Fruit fly (Drosophila melanogaster) whole organism: ENCODE measurements around the gene Hsp67Ba.
A peak's percentile ranks its signal among the peaks of the same experiment; 100 is the strongest.

Experiments used
- CG8478 ChIP-seq: fragments of >200 bp; optimal IDR thresholded peaks from 2 replicates; lab custom pipeline; 2018; ENCODE audit warnings: inconsistent platforms
- Dll ChIP-seq: fragments of >200 bp; optimal IDR thresholded peaks from 2 replicates; lab custom pipeline; 2017
- EcR ChIP-seq, 2 experiments: fragments of >200 bp; optimal IDR thresholded peaks; 2 replicates each; lab custom pipeline; 2017; ENCODE audit warnings: missing biosample characterization in 2 of 2, missing genetic modification characterization in 2 of 2, missing genetic modification reagents in 2 of 2
- pan ChIP-seq: fragments of >200 bp; optimal IDR thresholded peaks from 2 replicates; lab custom pipeline; 2017
- psq ChIP-seq: fragments of >200 bp; optimal IDR thresholded peaks from 2 replicates; lab custom pipeline; 2017
- usp ChIP-seq: fragments of >200 bp; optimal IDR thresholded peaks from 2 replicates; lab custom pipeline; 2017; ENCODE audit warnings: missing biosample characterization, missing genetic modification characterization, mixed read lengths

DNA sequence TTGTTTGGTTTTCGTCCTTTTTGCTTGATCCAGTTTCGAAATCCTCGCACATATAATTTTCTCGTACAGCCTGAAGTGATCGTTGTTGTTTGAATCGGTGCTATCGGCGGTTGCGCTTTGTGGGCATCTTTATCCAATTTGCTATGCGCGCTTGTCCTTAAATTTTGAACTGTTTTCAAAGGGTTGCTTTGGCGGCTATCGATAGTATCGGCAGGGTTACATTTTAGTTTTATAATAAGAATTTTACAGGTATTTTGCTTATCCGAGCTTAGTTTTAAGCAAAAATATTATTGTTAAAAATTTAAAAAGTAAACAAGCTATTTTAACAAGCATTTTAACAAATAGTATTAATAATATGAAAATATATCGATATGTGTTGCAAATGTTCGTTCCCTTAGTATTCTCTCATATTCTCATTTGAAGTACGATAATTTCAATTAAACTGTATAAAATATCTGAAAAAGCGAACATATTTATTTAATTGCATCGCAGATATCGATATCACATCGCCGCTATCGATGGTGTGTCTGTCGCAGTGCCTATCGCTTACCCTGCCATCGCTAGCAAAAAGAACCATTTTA, 12.4 kb downstream of the Hsp67Ba start, which contains the start of the genes Klp67A and CG4452:
- TF ChIP-seq usp (GFP tag; lab: Kevin White, UChicago): no peak
- no peak for TF ChIP-seq Dll (lab: Kevin White, UChicago)
- no peak for TF ChIP-seq EcR (GFP tag; optimal IDR thresholded peaks at IDR 0.05; lab: Kevin White, UChicago)
- TF ChIP-seq psq (lab: Kevin White, UChicago): peak; percentile 62
- no peak for TF ChIP-seq pan (lab: Kevin White, UChicago)
- no peak for TF ChIP-seq CG8478 (lab: Kevin White, UChicago)
